Fruit fly (Drosophila melanogaster): ENCODE data around the gene CG17258.

dm6 chr2L:3043647-3044046 lies 8.5 kb upstream of the CG17258 start, which contains the start of gene FASN2:
- TF ChIP-seq CG4404 (GFP tag; IDR thresholded peaks at IDR 0.05): no peak
- TF ChIP-seq dmrt99B (tag; optimal IDR thresholded peaks at IDR 0.05): no peak
- TF ChIP-seq CG17568 (GFP tag; optimal IDR thresholded peaks at IDR 0.05): no peak
- no peak for TF ChIP-seq Side (GFP tag; optimal IDR thresholded peaks at IDR 0.05)
